Worm (Caenorhabditis elegans) whole organism, L3 larva: Measurements from ENCODE around the gene oac-10.

Experiments used
- R02D3.7 ChIP-seq: fragments of 150-350 bp; optimal IDR thresholded peaks from 2 replicates; lab custom pipeline; 2014; ENCODE audit warnings: missing biosample characterization, missing genetic modification characterization
- ZK546.5 ChIP-seq: sonication (generic microtip); optimal IDR thresholded peaks from 2 replicates; lab custom pipeline; 2017; ENCODE audit warnings: missing biosample characterization, missing genetic modification characterization
- aly-2 ChIP-seq: fragments of 150-350 bp; optimal IDR thresholded peaks from 2 replicates; lab custom pipeline; 2014; ENCODE audit warnings: missing biosample characterization, missing genetic modification characterization
- ama-1 ChIP-seq: fragments of 150-350 bp; optimal IDR thresholded peaks from 2 replicates; lab custom pipeline; 2018
- ceh-16 ChIP-seq: sonication (generic microtip); optimal IDR thresholded peaks from 2 replicates; lab custom pipeline; 2017; ENCODE audit warnings: missing biosample characterization, missing genetic modification characterization
- ceh-28 ChIP-seq: fragments of 150-350 bp; optimal IDR thresholded peaks from 2 replicates; lab custom pipeline; 2014; ENCODE audit warnings: missing biosample characterization, missing genetic modification reagents, missing genetic modification characterization
- daf-12 ChIP-seq: fragments of 150-350 bp; optimal IDR thresholded peaks from 2 replicates; lab custom pipeline; 2014; ENCODE audit warnings: missing biosample characterization, missing genetic modification reagents, missing genetic modification characterization
- egl-27 ChIP-seq: sonication (generic microtip); optimal IDR thresholded peaks from 4 replicates; lab custom pipeline; 2017; ENCODE audit warnings: missing biosample characterization, missing genetic modification reagents, missing genetic modification characterization
- egl-5 ChIP-seq: fragments of 150-350 bp; optimal IDR thresholded peaks from 2 replicates; lab custom pipeline; 2017; ENCODE audit warnings: missing biosample characterization, missing genetic modification reagents, missing genetic modification characterization, inconsistent platforms
- elt-1 ChIP-seq: fragments of 150-350 bp; optimal IDR thresholded peaks from 2 replicates; lab custom pipeline; 2014; ENCODE audit warnings: missing biosample characterization, missing genetic modification characterization
- elt-2 ChIP-seq: sonication (generic microtip); optimal IDR thresholded peaks from 2 replicates; lab custom pipeline; 2016; ENCODE audit warnings: missing genetic modification reagents, mild to moderate bottlenecking, missing genetic modification characterization, missing compliant biosample characterization
- fkh-10 ChIP-seq: sonication (generic microtip); optimal IDR thresholded peaks from 2 replicates; lab custom pipeline; 2017; ENCODE audit warnings: missing biosample characterization, missing genetic modification reagents, missing genetic modification characterization
- fos-1 ChIP-seq: fragments of 150-350 bp; optimal IDR thresholded peaks from 2 replicates; lab custom pipeline; 2014; ENCODE audit warnings: missing biosample characterization, missing genetic modification characterization
- lsy-12 ChIP-seq: sonication (generic microtip); optimal IDR thresholded peaks from 2 replicates; lab custom pipeline; 2016; ENCODE audit warnings: mild to moderate bottlenecking, missing genetic modification characterization, missing compliant biosample characterization
- mdl-1 ChIP-seq: fragments of 150-350 bp; optimal IDR thresholded peaks from 2 replicates; lab custom pipeline; 2014; ENCODE audit warnings: missing biosample characterization, missing genetic modification characterization
- nfya-1 ChIP-seq: sonication (generic microtip); optimal IDR thresholded peaks from 2 replicates; lab custom pipeline; 2017; ENCODE audit warnings: missing genetic modification characterization, mild to moderate bottlenecking, missing compliant biosample characterization, antibody characterized with exemption, moderate library complexity; ENCODE audit not compliant: insufficient read depth
- nhr-23 ChIP-seq: fragments of 150-350 bp; optimal IDR thresholded peaks from 2 replicates; lab custom pipeline; 2014; ENCODE audit warnings: missing biosample characterization, missing genetic modification reagents, missing genetic modification characterization
- nhr-237 ChIP-seq: fragments of 150-350 bp; optimal IDR thresholded peaks from 2 replicates; lab custom pipeline; 2014; ENCODE audit warnings: missing biosample characterization, missing genetic modification characterization
- nhr-43 ChIP-seq: sonication (generic microtip); optimal IDR thresholded peaks from 2 replicates; lab custom pipeline; 2016; ENCODE audit warnings: mild to moderate bottlenecking, missing genetic modification characterization, missing compliant biosample characterization; ENCODE audit not compliant: poor library complexity, severe bottlenecking
- nhr-67 ChIP-seq: fragments of 150-350 bp; optimal IDR thresholded peaks from 2 replicates; lab custom pipeline; 2014; ENCODE audit warnings: missing biosample characterization, missing genetic modification characterization
- nhr-76 ChIP-seq: fragments of 150-350 bp; sonication (generic microtip); optimal IDR thresholded peaks from 5 replicates; lab custom pipeline; 2014; ENCODE audit warnings: missing biosample characterization, missing genetic modification characterization
- nhr-77 ChIP-seq: fragments of 150-350 bp; optimal IDR thresholded peaks from 2 replicates; lab custom pipeline; 2014; ENCODE audit warnings: missing biosample characterization, missing genetic modification characterization
- pha-4 ChIP-seq: fragments of 150-350 bp; optimal IDR thresholded peaks from 2 replicates; lab custom pipeline; 2014; ENCODE audit warnings: missing biosample characterization, missing genetic modification reagents, missing genetic modification characterization
- pqm-1 ChIP-seq: fragments of 150-350 bp; optimal IDR thresholded peaks from 2 replicates; lab custom pipeline; 2017; ENCODE audit warnings: missing biosample characterization, missing genetic modification characterization, inconsistent platforms
- skn-1 ChIP-seq: fragments of 150-350 bp; optimal IDR thresholded peaks from 2 replicates; lab custom pipeline; 2014; ENCODE audit warnings: missing biosample characterization, missing genetic modification characterization
- snpc-4 ChIP-seq: fragments of 150-350 bp; optimal IDR thresholded peaks from 2 replicates; lab custom pipeline; 2014; ENCODE audit warnings: missing biosample characterization, missing genetic modification characterization
- tbx-2 ChIP-seq: sonication (generic microtip); optimal IDR thresholded peaks from 2 replicates; lab custom pipeline; 2016; ENCODE audit warnings: mild to moderate bottlenecking, missing genetic modification characterization, missing compliant biosample characterization
- unc-62 ChIP-seq: fragments of 150-350 bp; sonication (generic microtip); optimal IDR thresholded peaks from 4 replicates; lab custom pipeline; 2014; ENCODE audit warnings: missing biosample characterization, missing genetic modification reagents, missing genetic modification characterization
- zag-1 ChIP-seq: fragments of 150-350 bp; optimal IDR thresholded peaks from 2 replicates; lab custom pipeline; 2014; ENCODE audit warnings: missing biosample characterization, missing genetic modification characterization
- ztf-4 ChIP-seq: fragments of 150-350 bp; optimal IDR thresholded peaks from 2 replicates; lab custom pipeline; 2014; ENCODE audit warnings: missing biosample characterization, missing genetic modification characterization

oac-10 gene

DNA sequence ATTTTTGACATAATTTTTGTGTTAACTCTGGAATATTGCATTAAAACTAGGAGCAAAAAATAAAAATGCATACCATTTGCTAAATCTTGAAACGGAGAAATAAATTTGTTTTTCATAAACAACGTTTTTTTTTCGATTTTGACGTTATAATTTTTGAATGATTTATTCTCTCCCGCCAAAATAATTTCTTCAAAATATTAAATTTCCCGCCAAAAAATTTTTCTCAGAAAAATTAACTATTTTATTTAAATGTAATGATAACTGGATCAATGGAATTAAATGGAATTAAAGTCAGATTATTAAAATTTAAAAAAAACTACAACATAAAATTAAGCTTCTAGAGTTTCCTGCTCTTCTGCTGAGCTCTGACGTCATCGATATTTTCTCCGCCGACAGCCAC, 7.4 kb downstream of the oac-10 start, which contains the start of gene nep-3:
TSS of gene nep-3 (minus strand) at position 101 of the 400 bp plus-strand sequence.
- TF ChIP-seq nhr-23 (tag; lab: Kevin White, UChicago) (no peak), snpc-4 (tag; lab: Kevin White, UChicago) (no peak), R02D3.7 (tag; lab: Kevin White, UChicago) (no peak), pha-4 (tag; lab: Kevin White, UChicago) (no peak), skn-1 (tag; lab: Kevin White, UChicago) (no peak), daf-12 (tag; lab: Kevin White, UChicago) (no peak)

DNA sequence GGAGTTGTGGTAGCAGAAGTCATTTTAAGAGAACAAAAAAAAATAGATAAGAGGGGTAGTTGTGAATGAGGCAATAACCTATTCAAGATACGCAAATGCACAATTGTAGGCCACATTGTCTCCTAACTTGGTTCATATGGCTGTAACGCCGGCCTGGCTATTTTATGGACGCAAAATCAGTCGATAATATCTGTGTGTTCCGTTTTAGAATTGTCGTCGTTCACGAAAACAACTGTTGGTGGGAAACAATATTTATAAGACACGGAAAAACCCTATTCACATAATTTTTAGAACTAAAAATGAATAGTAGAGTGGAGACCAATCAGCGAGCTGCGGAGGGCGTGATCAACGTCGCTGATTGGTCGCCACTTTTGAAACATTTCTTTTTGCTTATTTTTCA, 8.2 kb downstream of the oac-10 start, which contains the start of gene sdz-7:
TSS of gene sdz-7 (minus strand) at position 101 of the 400 bp plus-strand sequence.
- TF ChIP-seq nhr-43 (tag; lab: Kevin White, UChicago): no peak
- TF ChIP-seq ama-1 (lab: Kevin White, UChicago): no peak
- TF ChIP-seq nhr-237: no peak
- TF ChIP-seq ZK546.5 (tag; lab: Kevin White, UChicago): no peak
- TF ChIP-seq ceh-16 (tag; lab: Kevin White, UChicago): no peak
- TF ChIP-seq fkh-10: no peak
- no peak for TF ChIP-seq unc-62 (GFP tag; lab: Kevin White, UChicago)
- no peak for TF ChIP-seq zag-1 (tag; lab: Kevin White, UChicago)
- TF ChIP-seq egl-5 (tag; lab: Kevin White, UChicago): no peak
- no peak for TF ChIP-seq ceh-28 (tag; lab: Kevin White, UChicago)
- no peak for TF ChIP-seq elt-2 (tag; lab: Kevin White, UChicago)
- TF ChIP-seq nfya-1: no peak
- no peak for TF ChIP-seq lsy-12 (tag; lab: Kevin White, UChicago)
- TF ChIP-seq mdl-1 (tag; lab: Kevin White, UChicago): no peak
- TF ChIP-seq nhr-77 (tag; lab: Kevin White, UChicago): no peak
- no peak for TF ChIP-seq nhr-23 (tag; lab: Kevin White, UChicago)
- TF ChIP-seq skn-1 (tag; lab: Kevin White, UChicago): no peak

DNA sequence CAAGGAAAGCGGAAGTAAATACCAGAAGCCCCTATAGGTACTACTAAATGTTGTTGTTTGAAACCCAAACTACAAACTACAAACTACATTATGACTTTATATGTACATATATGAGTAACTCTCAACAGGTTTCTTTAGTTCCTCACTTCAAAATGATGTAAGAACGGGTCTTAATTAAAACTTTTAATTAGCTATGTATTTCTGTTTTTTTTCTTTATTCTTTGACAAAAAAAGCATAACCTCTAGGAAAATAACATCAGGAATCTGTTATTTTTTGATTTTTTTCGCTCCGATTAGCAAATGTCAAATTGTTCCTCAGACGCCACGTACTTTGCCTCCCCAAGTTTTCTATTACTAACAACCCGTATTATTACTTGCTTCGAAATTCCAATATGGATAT, 8.6 kb downstream of the oac-10 start, which contains the start of gene srh-250:
TSS of gene srh-250 (plus strand) at position 301 of the 400 bp plus-strand sequence.
- TF ChIP-seq nfya-1 (no peak), ztf-4 (no peak), nhr-76 (no peak), skn-1 (tag; lab: Kevin White, UChicago) (no peak), pha-4 (tag; lab: Kevin White, UChicago) (no peak), elt-1 (tag; lab: Kevin White, UChicago) (no peak), egl-27 (no peak), fos-1 (tag; lab: Kevin White, UChicago) (no peak), nhr-67 (no peak), tbx-2 (tag; lab: Kevin White, UChicago) (no peak), nhr-77 (tag; lab: Kevin White, UChicago) (no peak)

DNA sequence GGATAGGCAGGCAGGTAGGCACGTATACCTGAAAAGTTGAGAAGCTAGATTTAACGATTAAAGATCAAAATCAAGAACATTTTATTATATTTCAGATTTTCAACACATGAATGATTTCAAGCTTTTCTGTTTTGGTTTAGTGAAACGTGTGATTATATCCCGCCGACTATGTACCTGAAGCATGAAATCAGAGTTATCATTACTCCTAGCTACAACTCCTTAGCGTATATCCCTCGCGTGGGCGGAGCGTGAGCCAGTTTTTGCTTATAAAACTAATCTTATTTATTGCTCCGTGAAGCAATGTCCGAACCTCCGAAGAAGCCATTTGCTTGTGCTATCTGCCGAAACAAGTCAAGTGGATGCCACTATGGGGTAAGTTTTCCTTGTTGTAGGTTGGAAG, 10.2 kb downstream of the oac-10 start, which contains the start of gene nhr-166:
TSS of gene nhr-166 (plus strand) at position 301 of the 400 bp plus-strand sequence.
- TF ChIP-seq pqm-1 (tag; lab: Kevin White, UChicago) (no peak), egl-27 (no peak), nhr-43 (tag; lab: Kevin White, UChicago) (no peak)

DNA sequence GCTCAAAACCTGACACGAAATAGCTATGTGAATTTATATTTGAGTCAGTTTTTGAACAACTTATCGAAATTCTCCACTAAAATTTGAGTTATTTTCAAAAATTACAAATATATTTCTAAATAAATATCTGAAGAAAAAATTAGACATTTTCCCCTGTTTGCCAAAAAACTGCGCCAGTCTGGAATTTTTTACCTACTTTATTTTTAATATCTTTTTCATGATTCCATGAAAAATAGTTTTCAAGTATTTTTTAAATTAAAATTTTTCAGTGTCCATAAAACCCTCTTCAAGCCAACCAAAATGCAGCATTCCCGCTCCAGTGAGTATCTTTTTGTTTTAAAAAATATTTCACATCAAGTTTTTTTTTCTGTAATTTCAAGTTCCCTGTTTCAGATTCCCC, 21.4 kb downstream of the oac-10 start, which contains the start of gene F53C3.8:
TSS of gene F53C3.8 (plus strand) at position 301 of the 400 bp plus-strand sequence.
- TF ChIP-seq mdl-1 (tag; lab: Kevin White, UChicago) (no peak), aly-2 (no peak), pha-4 (tag; lab: Kevin White, UChicago) (no peak), ZK546.5 (tag; lab: Kevin White, UChicago) (no peak)

DNA sequence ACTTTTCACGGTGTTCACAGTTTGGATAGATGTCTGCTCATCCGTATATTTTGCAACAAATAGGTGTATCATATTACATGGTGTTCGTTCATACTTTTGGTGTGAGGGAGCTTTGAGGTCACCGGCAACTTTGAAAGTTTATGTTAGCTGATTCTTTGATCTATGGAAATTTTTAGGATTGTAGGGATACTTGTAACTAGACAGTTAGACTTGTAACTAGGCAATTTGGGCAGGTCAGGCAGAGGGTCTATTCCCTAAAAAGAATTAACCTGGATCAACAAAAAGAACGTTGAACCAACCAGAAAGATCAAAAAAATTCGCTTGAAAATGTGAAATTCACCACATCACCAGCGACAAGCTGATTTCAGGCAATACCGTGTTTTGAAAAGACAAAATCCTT, 24.2 kb downstream of the oac-10 start:
- TF ChIP-seq ZK546.5 (tag; lab: Kevin White, UChicago) (no peak), lsy-12 (tag; lab: Kevin White, UChicago) (no peak)
